Worm (Caenorhabditis elegans) whole organism, midembryonic: ENCODE measurements around the gene str-57.
"Not testable (repeated sequence)": the region's sequence is repeated elsewhere in the genome, so short reads cannot be mapped to it uniquely, and the experiment has no call there.

Experiments
- T22C8.4 ChIP-seq: fragments of 200-800 bp; sonication (Bioruptor generic); IDR thresholded peaks from 2 replicates; pipeline ENCODE4 v1.3.6; 2022; ENCODE audit warnings: missing genetic modification characterization, missing compliant biosample characterization
- cog-1 ChIP-seq: sonication (generic microtip); optimal IDR thresholded peaks from 2 replicates; lab custom pipeline; 2016; ENCODE audit warnings: missing genetic modification characterization, missing compliant biosample characterization
- flt-1 ChIP-seq: fragments of 200-800 bp; sonication (Bioruptor generic); IDR thresholded peaks from 2 replicates; pipeline ENCODE4 v1.3.6; 2022; ENCODE audit warnings: missing genetic modification characterization, missing compliant biosample characterization
- klf-2 ChIP-seq: fragments of 200-800 bp; sonication (Bioruptor generic); conservative IDR thresholded peaks from 2 replicates; pipeline ENCODE4 v1.3.6; 2022; ENCODE audit warnings: missing genetic modification reagents, missing genetic modification characterization, missing compliant biosample characterization
- med-1 ChIP-seq: sonication (generic microtip); optimal IDR thresholded peaks from 2 replicates; lab custom pipeline; 2017; ENCODE audit warnings: missing genetic modification characterization, mild to moderate bottlenecking, missing compliant biosample characterization, antibody characterized with exemption, missing genetic modification reagents; ENCODE audit not compliant: insufficient read depth
- ref-1 ChIP-seq: fragments of 200-800 bp; sonication (Bioruptor generic); conservative IDR thresholded peaks from 2 replicates; pipeline ENCODE4 v1.3.6; 2022; ENCODE audit warnings: missing genetic modification reagents, missing genetic modification characterization, missing compliant biosample characterization
- tab-1 ChIP-seq: fragments of 200-800 bp; sonication (Bioruptor generic); IDR thresholded peaks from 2 replicates; pipeline ENCODE4 v1.3.6; 2022; ENCODE audit warnings: missing genetic modification characterization, missing compliant biosample characterization
- ztf-23 ChIP-seq: fragments of 200-800 bp; sonication (Bioruptor generic); IDR thresholded peaks from 2 replicates; pipeline ENCODE4 v1.3.6; 2022; ENCODE audit warnings: missing genetic modification reagents, missing genetic modification characterization, missing compliant biosample characterization
- ztf-29 ChIP-seq: fragments of 200-800 bp; sonication (Bioruptor generic); IDR thresholded peaks from 2 replicates; pipeline ENCODE4 v1.3.6; 2022; ENCODE audit warnings: missing genetic modification reagents, missing genetic modification characterization, missing compliant biosample characterization

The str-57 gene

ce11 chrV:15897696-15898095 is 27.2 kb downstream of the str-57 start, which contains the start of gene str-60:
Gene str-60 (plus strand): TSS chrV:15897996.
- TF ChIP-seq tab-1 (GFP tag; lab: Robert Waterston, UW): no peak
- no peak for TF ChIP-seq ref-1 (GFP tag; lab: Robert Waterston, UW)
- no peak for TF ChIP-seq ztf-23 (GFP tag; lab: Robert Waterston, UW)
- TF ChIP-seq ztf-29: no peak
- TF ChIP-seq klf-2 (GFP tag; lab: Robert Waterston, UW): no peak
- no peak for TF ChIP-seq cog-1 (tag; lab: Kevin White, UChicago)
- TF ChIP-seq med-1 (GFP tag; lab: Kevin White, UChicago): no peak
- TF ChIP-seq T22C8.4: no peak
- no peak for TF ChIP-seq flt-1 (GFP tag; lab: Robert Waterston, UW)

ce11 chrV:15899696-15900095 is 29.2 kb downstream of the str-57 start, which contains the start of gene T06C12.14:
Gene T06C12.14 (plus strand): TSS chrV:15899996.
- no peak for TF ChIP-seq T22C8.4
- no peak for TF ChIP-seq ref-1 (GFP tag; lab: Robert Waterston, UW)
- TF ChIP-seq ztf-23 (GFP tag; lab: Robert Waterston, UW): no peak
- no peak for TF ChIP-seq cog-1 (tag; lab: Kevin White, UChicago)
- no peak for TF ChIP-seq tab-1 (GFP tag; lab: Robert Waterston, UW)
- TF ChIP-seq klf-2 (GFP tag; lab: Robert Waterston, UW): no peak
- TF ChIP-seq flt-1 (GFP tag; lab: Robert Waterston, UW): no peak
- no peak for TF ChIP-seq med-1 (GFP tag; lab: Kevin White, UChicago)
- TF ChIP-seq ztf-29: no peak

ce11 chrV:15900564-15900963 is 30.1 kb downstream of the str-57 start:
- no peak for TF ChIP-seq flt-1 (GFP tag; lab: Robert Waterston, UW)
- TF ChIP-seq klf-2 (GFP tag; lab: Robert Waterston, UW): no peak
- no peak for TF ChIP-seq ztf-29
- no peak for TF ChIP-seq tab-1 (GFP tag; lab: Robert Waterston, UW)
- no peak for TF ChIP-seq cog-1 (tag; lab: Kevin White, UChicago)
- TF ChIP-seq med-1 (GFP tag; lab: Kevin White, UChicago): no peak
- no peak for TF ChIP-seq ztf-23 (GFP tag; lab: Robert Waterston, UW)

- TF ChIP-seq flt-1 (GFP tag; lab: Robert Waterston, UW); ref-1 (GFP tag; lab: Robert Waterston, UW); med-1 (GFP tag; lab: Kevin White, UChicago): not testable (repeated sequence)
Observed at ce11 chrV:15905530-15905929, 35.1 kb downstream of the str-57 start, which contains the start of the genes F35E8.1 and F35E8.2. Gene F35E8.1 (minus strand): TSS chrV:15905630. Gene F35E8.2 (plus strand): TSS chrV:15905661.

- TF ChIP-seq T22C8.4: no peak
- no peak for TF ChIP-seq cog-1 (tag; lab: Kevin White, UChicago)
- no peak for TF ChIP-seq ztf-29
- no peak for TF ChIP-seq klf-2 (GFP tag; lab: Robert Waterston, UW)
- no peak for TF ChIP-seq ztf-23 (GFP tag; lab: Robert Waterston, UW)
- TF ChIP-seq ref-1 (GFP tag; lab: Robert Waterston, UW): no peak
- no peak for TF ChIP-seq tab-1 (GFP tag; lab: Robert Waterston, UW)
- TF ChIP-seq flt-1 (GFP tag; lab: Robert Waterston, UW): no peak
- TF ChIP-seq med-1 (GFP tag; lab: Kevin White, UChicago): no peak
Observed at ce11 chrV:15911848-15912247, 41.4 kb downstream of the str-57 start, which contains the start of gene F35E8.6. Gene F35E8.6 (plus strand): TSS chrV:15912148.

- TF ChIP-seq ref-1 (GFP tag; lab: Robert Waterston, UW) (no peak), ztf-29 (no peak), tab-1 (GFP tag; lab: Robert Waterston, UW) (no peak), ztf-23 (GFP tag; lab: Robert Waterston, UW) (no peak), flt-1 (GFP tag; lab: Robert Waterston, UW) (no peak), T22C8.4 (no peak), med-1 (GFP tag; lab: Kevin White, UChicago) (no peak), cog-1 (tag; lab: Kevin White, UChicago) (no peak), klf-2 (GFP tag; lab: Robert Waterston, UW) (no peak)
Observed at ce11 chrV:15912677-15913076, 42.2 kb downstream of the str-57 start.

ce11 chrV:15913714-15914113 is 43.3 kb downstream of the str-57 start, which contains the start of gene F35E8.7:
Gene F35E8.7 (plus strand): TSS chrV:15914014.
- TF ChIP-seq flt-1 (GFP tag; lab: Robert Waterston, UW): no peak
- no peak for TF ChIP-seq klf-2 (GFP tag; lab: Robert Waterston, UW)
- TF ChIP-seq tab-1 (GFP tag; lab: Robert Waterston, UW): no peak
- TF ChIP-seq cog-1 (tag; lab: Kevin White, UChicago): no peak
- no peak for TF ChIP-seq ref-1 (GFP tag; lab: Robert Waterston, UW)

ce11 chrV:15914774-15915173 is 44.3 kb downstream of the str-57 start:
- TF ChIP-seq ref-1 (GFP tag; lab: Robert Waterston, UW) (no peak), ztf-29 (no peak), tab-1 (GFP tag; lab: Robert Waterston, UW) (no peak), klf-2 (GFP tag; lab: Robert Waterston, UW) (no peak), T22C8.4 (no peak), cog-1 (tag; lab: Kevin White, UChicago) (no peak), flt-1 (GFP tag; lab: Robert Waterston, UW) (no peak), med-1 (GFP tag; lab: Kevin White, UChicago) (no peak), ztf-23 (GFP tag; lab: Robert Waterston, UW) (no peak)

- no peak for TF ChIP-seq med-1 (GFP tag; lab: Kevin White, UChicago)
- no peak for TF ChIP-seq flt-1 (GFP tag; lab: Robert Waterston, UW)
- no peak for TF ChIP-seq ref-1 (GFP tag; lab: Robert Waterston, UW)
- TF ChIP-seq tab-1 (GFP tag; lab: Robert Waterston, UW): no peak
- no peak for TF ChIP-seq cog-1 (tag; lab: Kevin White, UChicago)
- no peak for TF ChIP-seq ztf-29
- no peak for TF ChIP-seq klf-2 (GFP tag; lab: Robert Waterston, UW)
Observed at ce11 chrV:15915307-15915706, 44.9 kb downstream of the str-57 start.
